Fruit fly (Drosophila melanogaster) whole organism: ENCODE measurements around the gene ttm3.

Source experiments
- CG8478 ChIP-seq: fragments of >200 bp; optimal IDR thresholded peaks from 2 replicates; lab custom pipeline; 2018; ENCODE audit warnings: inconsistent platforms
- EcR ChIP-seq, 2 experiments: fragments of >200 bp; optimal IDR thresholded peaks; 2 replicates each; lab custom pipeline; 2017; ENCODE audit warnings: missing biosample characterization in 2 of 2, missing genetic modification characterization in 2 of 2, missing genetic modification reagents in 2 of 2
- pan ChIP-seq: fragments of >200 bp; optimal IDR thresholded peaks from 2 replicates; lab custom pipeline; 2017
- psq ChIP-seq: fragments of >200 bp; optimal IDR thresholded peaks from 2 replicates; lab custom pipeline; 2017
- usp ChIP-seq: fragments of >200 bp; optimal IDR thresholded peaks from 2 replicates; lab custom pipeline; 2017; ENCODE audit warnings: missing biosample characterization, missing genetic modification characterization, mixed read lengths

dm6 chr2L:22108664-22109063, 29.2 kb downstream of the ttm3 start, which contains the start of gene CG6675:
- TF ChIP-seq EcR (GFP tag; optimal IDR thresholded peaks at IDR 0.05; lab: Kevin White, UChicago): no peak
- TF ChIP-seq psq (lab: Kevin White, UChicago): no peak
- no peak for TF ChIP-seq CG8478 (lab: Kevin White, UChicago)
- no peak for TF ChIP-seq pan (lab: Kevin White, UChicago)
- TF ChIP-seq usp (GFP tag; lab: Kevin White, UChicago): no peak
